Fruit fly (Drosophila melanogaster) whole organism, wandering third instar larva: ENCODE results near the gene Akt.

Experiments used
- Dfd ChIP-seq: fragments of >200 bp; optimal IDR thresholded peaks from 2 replicates; lab custom pipeline; 2017; ENCODE audit warnings: missing biosample characterization, missing genetic modification characterization
- Myc ChIP-seq: fragments of >200 bp; optimal IDR thresholded peaks from 2 replicates; lab custom pipeline; 2017
- OdsH ChIP-seq: fragments of 200-800 bp; sonication (Bioruptor generic); optimal IDR thresholded peaks from 2 replicates; lab custom pipeline; 2016; ENCODE audit warnings: missing biosample characterization, mild to moderate bottlenecking, missing genetic modification characterization
- jim ChIP-seq: fragments of 175-275, 200-325 bp; sonication (Bioruptor generic); optimal IDR thresholded peaks from 2 replicates; lab custom pipeline; 2016; ENCODE audit warnings: missing biosample characterization, mild to moderate bottlenecking, missing genetic modification characterization
- usp ChIP-seq: fragments of >200 bp; optimal IDR thresholded peaks from 2 replicates; lab custom pipeline; 2017; ENCODE audit warnings: missing biosample characterization, missing genetic modification characterization

DNA sequence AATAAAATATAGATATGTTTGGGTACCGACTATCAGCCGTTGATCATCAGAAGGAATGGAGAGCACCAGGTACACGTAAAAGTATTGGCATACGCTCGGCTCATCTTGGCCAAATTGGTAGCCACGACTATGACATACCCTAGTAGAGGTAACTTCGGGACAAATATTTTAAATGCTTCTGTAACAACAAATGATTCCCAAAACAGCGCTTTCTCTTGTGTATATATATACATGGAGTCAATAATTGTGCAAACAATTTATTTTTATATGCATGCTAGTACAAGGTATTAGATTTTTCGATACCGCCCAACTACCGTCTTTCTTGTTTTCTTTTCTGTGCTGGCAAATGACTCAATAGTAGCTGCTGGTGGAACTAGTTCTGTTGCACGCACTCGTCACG is 20.4 kb downstream of the Akt start:
- TF ChIP-seq Dfd (GFP tag; lab: Kevin White, UChicago) (no peak), Myc (no peak), OdsH (GFP tag; lab: Kevin White, UChicago) (no peak), jim (GFP tag; lab: Kevin White, UChicago) (no peak), usp (GFP tag; lab: Kevin White, UChicago) (no peak)
